Worm (Caenorhabditis elegans) whole organism, L3 larva: Measurements from ENCODE around the gene fce-2.

Experiments used
- R02D3.7 ChIP-seq: fragments of 150-350 bp; optimal IDR thresholded peaks from 2 replicates; lab custom pipeline; 2014; ENCODE audit warnings: missing biosample characterization, missing genetic modification characterization
- aly-2 ChIP-seq: fragments of 150-350 bp; optimal IDR thresholded peaks from 2 replicates; lab custom pipeline; 2014; ENCODE audit warnings: missing biosample characterization, missing genetic modification characterization
- ama-1 ChIP-seq: fragments of 150-350 bp; optimal IDR thresholded peaks from 2 replicates; lab custom pipeline; 2018
- ceh-16 ChIP-seq: sonication (generic microtip); optimal IDR thresholded peaks from 2 replicates; lab custom pipeline; 2017; ENCODE audit warnings: missing biosample characterization, missing genetic modification characterization
- ceh-28 ChIP-seq: fragments of 150-350 bp; optimal IDR thresholded peaks from 2 replicates; lab custom pipeline; 2014; ENCODE audit warnings: missing biosample characterization, missing genetic modification reagents, missing genetic modification characterization
- ceh-82 ChIP-seq: fragments of 150-350 bp; optimal IDR thresholded peaks from 2 replicates; lab custom pipeline; 2014; ENCODE audit warnings: missing biosample characterization, missing genetic modification characterization
- daf-12 ChIP-seq: fragments of 150-350 bp; optimal IDR thresholded peaks from 2 replicates; lab custom pipeline; 2014; ENCODE audit warnings: missing biosample characterization, missing genetic modification reagents, missing genetic modification characterization
- egl-27 ChIP-seq: sonication (generic microtip); optimal IDR thresholded peaks from 4 replicates; lab custom pipeline; 2017; ENCODE audit warnings: missing biosample characterization, missing genetic modification reagents, missing genetic modification characterization
- egl-5 ChIP-seq: fragments of 150-350 bp; optimal IDR thresholded peaks from 2 replicates; lab custom pipeline; 2017; ENCODE audit warnings: missing biosample characterization, missing genetic modification reagents, missing genetic modification characterization, inconsistent platforms
- elt-1 ChIP-seq: fragments of 150-350 bp; optimal IDR thresholded peaks from 2 replicates; lab custom pipeline; 2014; ENCODE audit warnings: missing biosample characterization, missing genetic modification characterization
- eor-1 ChIP-seq, 2 experiments: fragments of 150-350 bp; optimal IDR thresholded peaks; 2 replicates each; lab custom pipeline; 2014 to 2018; ENCODE audit warnings: missing biosample characterization in 2 of 2, missing genetic modification characterization in 2 of 2
- fkh-10 ChIP-seq: sonication (generic microtip); optimal IDR thresholded peaks from 2 replicates; lab custom pipeline; 2017; ENCODE audit warnings: missing biosample characterization, missing genetic modification reagents, missing genetic modification characterization
- fos-1 ChIP-seq: fragments of 150-350 bp; optimal IDR thresholded peaks from 2 replicates; lab custom pipeline; 2014; ENCODE audit warnings: missing biosample characterization, missing genetic modification characterization
- hmg-11 ChIP-seq: sonication (generic microtip); optimal IDR thresholded peaks from 2 replicates; lab custom pipeline; 2016; ENCODE audit warnings: missing genetic modification characterization, missing compliant biosample characterization
- jun-1 ChIP-seq: fragments of 150-350 bp; optimal IDR thresholded peaks from 2 replicates; lab custom pipeline; 2014; ENCODE audit warnings: missing biosample characterization, missing genetic modification reagents, missing genetic modification characterization
- lin-15B ChIP-seq: fragments of 150-350 bp; optimal IDR thresholded peaks from 2 replicates; lab custom pipeline; 2014; ENCODE audit warnings: missing biosample characterization, missing genetic modification characterization
- lin-39 ChIP-seq: fragments of 150-350 bp; optimal IDR thresholded peaks from 2 replicates; lab custom pipeline; 2018; ENCODE audit warnings: missing biosample characterization, missing genetic modification reagents, missing genetic modification characterization
- mdl-1 ChIP-seq: fragments of 150-350 bp; optimal IDR thresholded peaks from 2 replicates; lab custom pipeline; 2014; ENCODE audit warnings: missing biosample characterization, missing genetic modification characterization
- mml-1 ChIP-seq: fragments of 150-350 bp; sonication (generic microtip); optimal IDR thresholded peaks from 3 replicates; lab custom pipeline; 2014; ENCODE audit warnings: missing biosample characterization, missing genetic modification characterization
- nfya-1 ChIP-seq: sonication (generic microtip); optimal IDR thresholded peaks from 2 replicates; lab custom pipeline; 2017; ENCODE audit warnings: missing genetic modification characterization, mild to moderate bottlenecking, missing compliant biosample characterization, antibody characterized with exemption, moderate library complexity; ENCODE audit not compliant: insufficient read depth
- nhr-11 ChIP-seq: fragments of 150-350 bp; optimal IDR thresholded peaks from 2 replicates; lab custom pipeline; 2014; ENCODE audit warnings: missing biosample characterization, missing genetic modification characterization
- nhr-12 ChIP-seq: fragments of 150-350 bp; optimal IDR thresholded peaks from 2 replicates; lab custom pipeline; 2014; ENCODE audit warnings: missing biosample characterization, missing genetic modification characterization
- nhr-23 ChIP-seq: fragments of 150-350 bp; optimal IDR thresholded peaks from 2 replicates; lab custom pipeline; 2014; ENCODE audit warnings: missing biosample characterization, missing genetic modification reagents, missing genetic modification characterization
- nhr-237 ChIP-seq: fragments of 150-350 bp; optimal IDR thresholded peaks from 2 replicates; lab custom pipeline; 2014; ENCODE audit warnings: missing biosample characterization, missing genetic modification characterization
- nhr-25 ChIP-seq: sonication (generic microtip); optimal IDR thresholded peaks from 2 replicates; lab custom pipeline; 2017; ENCODE audit warnings: missing biosample characterization, missing genetic modification characterization
- nhr-28 ChIP-seq: fragments of 150-350 bp; optimal IDR thresholded peaks from 2 replicates; lab custom pipeline; 2014; ENCODE audit warnings: missing biosample characterization, missing genetic modification characterization
- nhr-43 ChIP-seq: sonication (generic microtip); optimal IDR thresholded peaks from 2 replicates; lab custom pipeline; 2016; ENCODE audit warnings: mild to moderate bottlenecking, missing genetic modification characterization, missing compliant biosample characterization; ENCODE audit not compliant: poor library complexity, severe bottlenecking
- nhr-67 ChIP-seq: fragments of 150-350 bp; optimal IDR thresholded peaks from 2 replicates; lab custom pipeline; 2014; ENCODE audit warnings: missing biosample characterization, missing genetic modification characterization
- nhr-76 ChIP-seq: fragments of 150-350 bp; sonication (generic microtip); optimal IDR thresholded peaks from 5 replicates; lab custom pipeline; 2014; ENCODE audit warnings: missing biosample characterization, missing genetic modification characterization
- pha-4 ChIP-seq: fragments of 150-350 bp; optimal IDR thresholded peaks from 2 replicates; lab custom pipeline; 2014; ENCODE audit warnings: missing biosample characterization, missing genetic modification reagents, missing genetic modification characterization
- skn-1 ChIP-seq: fragments of 150-350 bp; optimal IDR thresholded peaks from 2 replicates; lab custom pipeline; 2014; ENCODE audit warnings: missing biosample characterization, missing genetic modification characterization
- snpc-4 ChIP-seq: fragments of 150-350 bp; optimal IDR thresholded peaks from 2 replicates; lab custom pipeline; 2014; ENCODE audit warnings: missing biosample characterization, missing genetic modification characterization
- tbx-2 ChIP-seq: sonication (generic microtip); optimal IDR thresholded peaks from 2 replicates; lab custom pipeline; 2016; ENCODE audit warnings: mild to moderate bottlenecking, missing genetic modification characterization, missing compliant biosample characterization
- unc-39 ChIP-seq: sonication (generic microtip); optimal IDR thresholded peaks from 4 replicates; lab custom pipeline; 2017; ENCODE audit warnings: missing biosample characterization, missing genetic modification characterization
- unc-62 ChIP-seq: fragments of 150-350 bp; sonication (generic microtip); optimal IDR thresholded peaks from 4 replicates; lab custom pipeline; 2014; ENCODE audit warnings: missing biosample characterization, missing genetic modification reagents, missing genetic modification characterization
- zag-1 ChIP-seq: fragments of 150-350 bp; optimal IDR thresholded peaks from 2 replicates; lab custom pipeline; 2014; ENCODE audit warnings: missing biosample characterization, missing genetic modification characterization
- ztf-11 ChIP-seq: fragments of 150-350 bp; optimal IDR thresholded peaks from 2 replicates; lab custom pipeline; 2014; ENCODE audit warnings: missing biosample characterization, missing genetic modification characterization
- ztf-4 ChIP-seq: fragments of 150-350 bp; optimal IDR thresholded peaks from 2 replicates; lab custom pipeline; 2014; ENCODE audit warnings: missing biosample characterization, missing genetic modification characterization

fce-2 gene

DNA sequence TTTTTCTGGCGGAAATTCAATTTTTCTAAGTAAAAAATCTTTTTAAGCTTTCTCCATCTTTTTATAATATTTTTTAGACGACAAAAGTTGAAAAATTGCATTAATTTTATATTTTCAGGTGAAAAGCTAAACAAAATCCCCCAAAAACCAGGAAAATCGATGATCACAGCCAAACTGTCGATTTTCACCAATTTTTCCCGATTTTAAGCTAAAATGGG, at the start of gene fce-2, which contains the start of gene F48F5.8:
Gene fce-2 (plus strand): TSS at position 119 of the 218 bp plus-strand sequence.
Gene F48F5.8 (plus strand): TSS at position 160 of the 218 bp plus-strand sequence.
- TF ChIP-seq ceh-82: no peak
- TF ChIP-seq ceh-16 (tag; lab: Kevin White, UChicago): no peak
- TF ChIP-seq eor-1 (tag; optimal IDR thresholded peaks at IDR 0.05; lab: Kevin White, UChicago): no peak
- TF ChIP-seq unc-62 (GFP tag; lab: Kevin White, UChicago): no peak
- no peak for TF ChIP-seq jun-1
- no peak for TF ChIP-seq nhr-67
- no peak for TF ChIP-seq nhr-11 (tag; lab: Kevin White, UChicago)
- no peak for TF ChIP-seq snpc-4
- no peak for TF ChIP-seq mdl-1 (tag; lab: Kevin White, UChicago)
- TF ChIP-seq R02D3.7 (tag; lab: Kevin White, UChicago): no peak
- no peak for TF ChIP-seq daf-12 (tag; lab: Kevin White, UChicago)

ce11 chrV:20376070-20376469, 49.0 kb upstream of the fce-2 start:
- TF ChIP-seq mml-1 (tag; lab: Kevin White, UChicago) (no peak), lin-39 (tag; lab: Kevin White, UChicago) (no peak), zag-1 (tag; lab: Kevin White, UChicago) (no peak), nhr-67 (no peak), lin-15B (tag; lab: Kevin White, UChicago) (no peak), eor-1 (tag; optimal IDR thresholded peaks at IDR 0.05; lab: Kevin White, UChicago) (no peak), elt-1 (tag; lab: Kevin White, UChicago) (no peak), unc-39 (tag; lab: Kevin White, UChicago) (no peak), jun-1 (no peak), egl-27 (tag; lab: Kevin White, UChicago) (no peak), nhr-43 (tag; lab: Kevin White, UChicago) (no peak), nhr-12 (tag; lab: Kevin White, UChicago) (no peak), nhr-76 (tag; lab: Kevin White, UChicago) (no peak), tbx-2 (tag; lab: Kevin White, UChicago) (no peak), daf-12 (tag; lab: Kevin White, UChicago) (no peak), unc-62 (GFP tag; lab: Kevin White, UChicago) (no peak), nhr-237 (no peak), pha-4 (tag; lab: Kevin White, UChicago) (no peak), ama-1 (lab: Kevin White, UChicago) (no peak), ceh-16 (tag; lab: Kevin White, UChicago) (no peak)

DNA sequence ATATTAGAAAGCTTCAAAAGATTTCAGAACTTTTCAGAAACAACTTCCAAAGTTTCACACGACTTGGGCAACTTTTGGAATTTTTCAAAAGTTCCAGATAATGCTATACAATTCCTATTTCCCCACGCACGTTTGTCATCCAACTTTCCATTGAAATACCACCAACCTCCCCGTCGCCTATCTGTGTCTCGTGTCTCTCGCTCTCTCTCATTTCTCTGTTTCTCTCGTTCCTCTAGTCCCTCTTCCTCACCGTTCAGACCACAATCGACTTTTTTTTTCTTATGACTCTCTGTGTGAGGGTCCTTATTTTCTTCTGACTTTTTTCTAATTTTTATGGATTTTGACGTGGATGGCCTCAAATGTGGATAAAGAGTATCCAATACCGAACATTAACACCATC, 44.8 kb upstream of the fce-2 start, which contains the start of gene K02E2.6:
Gene K02E2.6 (plus strand): TSS at position 242 of the 400 bp plus-strand sequence.
- TF ChIP-seq R02D3.7 (tag; lab: Kevin White, UChicago) (no peak), ceh-28 (peak; percentile 28), lin-39 (tag; lab: Kevin White, UChicago) (no peak), nfya-1 (tag; lab: Kevin White, UChicago) (peak; percentile 32), pha-4 (tag; lab: Kevin White, UChicago) (peak; percentile 23), hmg-11 (tag; lab: Kevin White, UChicago) (peak; percentile 44)

ce11 chrV:20383065-20383609, 42.0 kb upstream of the fce-2 start, which contains the start of gene K02E2.11:
Gene K02E2.11 (plus strand): TSS chrV:20383315.
- TF ChIP-seq nhr-25 (tag; lab: Kevin White, UChicago) (peak; percentile 27), snpc-4 (peak; percentile 18), nhr-67 (no peak), nhr-237 (no peak), skn-1 (peak; percentile 38), nhr-23 (peak; percentile 10), ztf-4 (tag; lab: Kevin White, UChicago) (no peak), aly-2 (tag; lab: Kevin White, UChicago) (no peak), egl-5 (tag; lab: Kevin White, UChicago) (peak; percentile 71), ceh-16 (tag; lab: Kevin White, UChicago) (no peak), fos-1 (no peak), lin-15B (tag; lab: Kevin White, UChicago) (peak; percentile 11), fkh-10 (GFP tag; lab: Kevin White, UChicago) (no peak), nhr-12 (tag; lab: Kevin White, UChicago) (no peak), tbx-2 (tag; lab: Kevin White, UChicago) (no peak), nhr-28 (tag; lab: Kevin White, UChicago) (no peak), daf-12 (tag; lab: Kevin White, UChicago) (no peak), ztf-11 (no peak), unc-39 (tag; lab: Kevin White, UChicago) (no peak), pha-4 (tag; lab: Kevin White, UChicago) (peak; percentile 82), ama-1 (lab: Kevin White, UChicago) (no peak), nfya-1 (tag; lab: Kevin White, UChicago) (peak; percentile 61), hmg-11 (tag; lab: Kevin White, UChicago) (peak; percentile 88), ceh-28 (no peak), lin-39 (tag; lab: Kevin White, UChicago) (peak; percentile 5), mml-1 (tag; lab: Kevin White, UChicago) (no peak)
